Worm (Caenorhabditis elegans): ENCODE results near the gene best-13.

The best-13 gene

ce11 chrIV:9953333-9953732, 49.6 kb downstream of the best-13 start, which contains the start of gene gon-1 (continued):
- TF ChIP-seq nhr-28 (tag; optimal IDR thresholded peaks at IDR 0.05) (no peak), skn-1 (tag; optimal IDR thresholded peaks at IDR 0.05) (no peak)

Data from whole organism, L4 larva.